Fruit fly (Drosophila melanogaster) whole organism, embryonic: ENCODE measurements around the gene CG46059.

Source experiments
- CG34376 ChIP-seq: fragments of 200-800 bp; sonication (Bioruptor generic); optimal IDR thresholded peaks from 2 replicates; lab custom pipeline; 2018; ENCODE audit warnings: missing biosample characterization, mild to moderate bottlenecking, missing genetic modification characterization
- Ets97D ChIP-seq: fragments of 200-800 bp; sonication (Bioruptor generic); optimal IDR thresholded peaks from 3 replicates; lab custom pipeline; 2016; ENCODE audit warnings: missing biosample characterization, missing genetic modification characterization
- Hand ChIP-seq: fragments of 200-800 bp; sonication (Bioruptor generic); optimal IDR thresholded peaks from 2 replicates; lab custom pipeline; 2017; ENCODE audit warnings: mild to moderate bottlenecking, missing biosample characterization, missing genetic modification reagents, missing genetic modification characterization
- Xbp1 ChIP-seq: fragments of 200-800 bp; sonication (Bioruptor generic); optimal IDR thresholded peaks from 3 replicates; lab custom pipeline; 2016; ENCODE audit warnings: missing biosample characterization, mild to moderate bottlenecking, missing genetic modification characterization
- Xrp1 ChIP-seq: fragments of 200-800 bp; sonication (Bioruptor generic); IDR thresholded peaks from 2 replicates; pipeline ENCODE4 v1.3.6; 2022; ENCODE audit warnings: missing biosample characterization, missing genetic modification characterization

DNA sequence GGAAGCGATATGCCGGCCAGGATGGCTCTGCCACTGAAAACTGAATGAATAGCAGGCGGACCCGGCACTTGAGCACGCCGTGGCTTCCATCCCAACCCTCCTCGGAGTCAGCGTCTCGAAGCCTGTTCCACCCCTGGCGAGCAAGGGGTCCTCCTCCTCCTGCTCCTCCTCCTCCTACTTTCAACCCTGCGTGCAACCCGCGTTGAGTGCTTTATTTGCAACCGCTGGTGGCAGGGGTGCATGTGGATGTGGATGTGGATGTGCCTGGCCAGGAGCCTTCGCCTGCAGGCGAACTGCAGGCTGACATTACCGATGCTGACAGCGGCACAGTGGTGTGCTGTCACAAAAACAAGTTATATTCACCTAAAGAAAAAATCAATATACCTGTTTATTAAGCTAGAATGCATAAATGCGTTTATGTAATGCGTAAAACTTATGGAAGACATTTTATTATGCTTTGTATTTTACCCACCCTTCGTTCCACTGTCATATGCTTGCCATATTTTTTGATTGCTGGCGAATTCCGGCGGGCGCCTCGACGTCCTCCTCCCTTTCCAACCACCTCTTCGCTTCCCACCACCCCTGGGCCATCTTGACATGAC, 13.0 kb upstream of the CG46059 start:
- TF ChIP-seq Hand (GFP tag; lab: Kevin White, UChicago) (no peak), Ets97D (GFP tag; lab: Kevin White, UChicago) (no peak), Xbp1 (peak; percentile 59), CG34376 (GFP tag; lab: Kevin White, UChicago) (no peak), Xrp1 (GFP tag; lab: Robert Waterston, UW) (peak; percentile 92)
